Worm (Caenorhabditis elegans) whole organism, midembryonic: ENCODE results near the gene F44E2.6.

ENCODE experiments used
- tab-1 ChIP-seq: fragments of 200-800 bp; sonication (Bioruptor generic); IDR thresholded peaks from 2 replicates; pipeline ENCODE4 v1.3.6; 2022; ENCODE audit warnings: missing genetic modification characterization, missing compliant biosample characterization
- ztf-23 ChIP-seq: fragments of 200-800 bp; sonication (Bioruptor generic); IDR thresholded peaks from 2 replicates; pipeline ENCODE4 v1.3.6; 2022; ENCODE audit warnings: missing genetic modification reagents, missing genetic modification characterization, missing compliant biosample characterization

ce11 chrIII:8887184-8887801 lies 42.3 kb upstream of the F44E2.6 start, which contains the start of gene famh-136:
- TF ChIP-seq tab-1 (GFP tag; lab: Robert Waterston, UW) (no peak), ztf-23 (peak; percentile 86)
